Fruit fly (Drosophila melanogaster) whole organism: ENCODE measurements around the gene Sry-alpha.

Source experiments
- EcR ChIP-seq, 2 experiments: fragments of >200 bp; optimal IDR thresholded peaks; 2 replicates each; lab custom pipeline; 2017; ENCODE audit warnings: missing biosample characterization in 2 of 2, missing genetic modification characterization in 2 of 2, missing genetic modification reagents in 2 of 2
- pan ChIP-seq: fragments of >200 bp; optimal IDR thresholded peaks from 2 replicates; lab custom pipeline; 2017
- psq ChIP-seq: fragments of >200 bp; optimal IDR thresholded peaks from 2 replicates; lab custom pipeline; 2017
- usp ChIP-seq: fragments of >200 bp; optimal IDR thresholded peaks from 2 replicates; lab custom pipeline; 2017; ENCODE audit warnings: missing biosample characterization, missing genetic modification characterization, mixed read lengths

dm6 chr3R:30058057-30058868 lies 18.7 kb downstream of the Sry-alpha start, which contains the start of gene sima:
- no peak for TF ChIP-seq pan (lab: Kevin White, UChicago)
- TF ChIP-seq usp (GFP tag; lab: Kevin White, UChicago): no peak
- TF ChIP-seq psq (lab: Kevin White, UChicago): peak; percentile 50
- no peak for TF ChIP-seq EcR (GFP tag; optimal IDR thresholded peaks at IDR 0.05; lab: Kevin White, UChicago)
